Worm (Caenorhabditis elegans): ENCODE data around the gene srz-69.

Gene srz-69

ce11 chrIV:3497909-3498308 lies 20.9 kb upstream of the srz-69 start, which contains the start of gene ceh-53:
ceh-53 (plus strand) TSS chrIV:3498209.
- TF ChIP-seq vab-7 (GFP tag; IDR thresholded peaks at IDR 0.05): no peak
- TF ChIP-seq ZK546.5 (tag; optimal IDR thresholded peaks at IDR 0.05): no peak
- no peak for TF ChIP-seq ceh-20 (GFP tag; IDR thresholded peaks at IDR 0.05)
- no peak for TF ChIP-seq zag-1 (tag; optimal IDR thresholded peaks at IDR 0.05)
- no peak for TF ChIP-seq ceh-82 (tag; optimal IDR thresholded peaks at IDR 0.05)

- no peak for TF ChIP-seq cey-2 (tag; optimal IDR thresholded peaks at IDR 0.05; ENCODE audit: borderline replicate concordance, insufficient read depth)
- TF ChIP-seq attf-4 (tag; optimal IDR thresholded peaks at IDR 0.05): no peak
- TF ChIP-seq fos-1 (tag; optimal IDR thresholded peaks at IDR 0.05): no peak
- TF ChIP-seq Y5F2A.4 (GFP tag; optimal IDR thresholded peaks at IDR 0.05): no peak
- TF ChIP-seq zag-1 (tag; optimal IDR thresholded peaks at IDR 0.05): no peak
- no peak for TF ChIP-seq T20F7.1 (GFP tag; optimal IDR thresholded peaks at IDR 0.05)
- TF ChIP-seq zfp-3 (GFP tag; conservative IDR thresholded peaks at IDR 0.05): no peak
- no peak for TF ChIP-seq mxl-2 (GFP tag; conservative IDR thresholded peaks at IDR 0.05)
- no peak for TF ChIP-seq hlh-30 (tag; optimal IDR thresholded peaks at IDR 0.05; ENCODE audit: insufficient read depth)
- TF ChIP-seq lsy-2 (tag; optimal IDR thresholded peaks at IDR 0.05): no peak
- TF ChIP-seq mxl-3 (GFP tag; optimal IDR thresholded peaks at IDR 0.05): no peak
- TF ChIP-seq R02D3.7 (tag; optimal IDR thresholded peaks at IDR 0.05): no peak
- TF ChIP-seq mdt-29 (GFP tag; IDR thresholded peaks at IDR 0.05): no peak
- no peak for TF ChIP-seq Y48G9A.11 (GFP tag; IDR thresholded peaks at IDR 0.05)
- TF ChIP-seq mep-1 (tag; optimal IDR thresholded peaks at IDR 0.05): no peak
- no peak for TF ChIP-seq saeg-2 (GFP tag; IDR thresholded peaks at IDR 0.05)
Measured at ce11 chrIV:3496358-3496757, 19.3 kb upstream of the srz-69 start, which contains the start of gene C09G12.17. C09G12.17 (minus strand) TSS chrIV:3496458.

ce11 chrIV:3493310-3493709 lies 16.3 kb upstream of the srz-69 start, which contains the start of gene srz-79:
srz-79 (plus strand) TSS chrIV:3493610.
- TF ChIP-seq nhr-28 (tag; optimal IDR thresholded peaks at IDR 0.05): no peak
- no peak for TF ChIP-seq lin-1 (GFP tag; IDR thresholded peaks at IDR 0.05)
- TF ChIP-seq set-16 (GFP tag; IDR thresholded peaks at IDR 0.05): no peak

ce11 chrIV:3491477-3491876 lies 14.5 kb upstream of the srz-69 start, which contains the start of gene srz-78:
srz-78 (plus strand) TSS chrIV:3491777.
- no peak for TF ChIP-seq ceh-32 (tag; optimal IDR thresholded peaks at IDR 0.05; ENCODE audit: poor library complexity)
- no peak for TF ChIP-seq T26A8.4 (GFP tag; IDR thresholded peaks at IDR 0.05)
- no peak for TF ChIP-seq spr-1 (tag; optimal IDR thresholded peaks at IDR 0.05)
- no peak for TF ChIP-seq lin-13 (GFP tag; optimal IDR thresholded peaks at IDR 0.05)
- no peak for TF ChIP-seq hlh-30 (tag; optimal IDR thresholded peaks at IDR 0.05; ENCODE audit: insufficient read depth)
- no peak for TF ChIP-seq duxl-1 (tag; optimal IDR thresholded peaks at IDR 0.05; ENCODE audit: poor library complexity)
- no peak for TF ChIP-seq tra-1 (GFP tag; IDR thresholded peaks at IDR 0.05)
- TF ChIP-seq ceh-20 (GFP tag; IDR thresholded peaks at IDR 0.05): no peak
- no peak for TF ChIP-seq dve-1 (tag; optimal IDR thresholded peaks at IDR 0.05; ENCODE audit: insufficient read depth)

ce11 chrIV:3482195-3482959 lies 5.4 kb upstream of the srz-69 start, which contains the start of gene srz-82:
srz-82 (plus strand) TSS chrIV:3482895.
- no peak for TF ChIP-seq daf-8 (GFP tag; IDR thresholded peaks at IDR 0.05)
- TF ChIP-seq Y105C5A.15 (GFP tag; IDR thresholded peaks at IDR 0.05): no peak
- TF ChIP-seq lin-38 (GFP tag; IDR thresholded peaks at IDR 0.05): no peak
- TF ChIP-seq unc-62 (GFP tag; optimal IDR thresholded peaks at IDR 0.05 in 1 of 2): peak in 1 of 2 experiments; percentile 96
- no peak for TF ChIP-seq unc-62 (tag; optimal IDR thresholded peaks at IDR 0.05)
- no peak for TF ChIP-seq dve-1 (tag; optimal IDR thresholded peaks at IDR 0.05; ENCODE audit: insufficient read depth)
- no peak for TF ChIP-seq mes-2 (tag; optimal IDR thresholded peaks at IDR 0.05; ENCODE audit: poor library complexity, severe bottlenecking)

All from whole organism, L4 larva.